Fruit fly (Drosophila melanogaster) whole organism, embryonic: Measurements from ENCODE around the gene nkt.

Source experiments
- B-H2 ChIP-seq: fragments of 200-800 bp; sonication (Bioruptor generic); optimal IDR thresholded peaks from 2 replicates; lab custom pipeline; 2018; ENCODE audit warnings: missing biosample characterization, mild to moderate bottlenecking, missing genetic modification characterization
- CG10462 ChIP-seq: fragments of 200-800 bp; sonication (Bioruptor generic); optimal IDR thresholded peaks from 2 replicates; lab custom pipeline; 2016; ENCODE audit warnings: missing biosample characterization, missing genetic modification characterization
- CG10959 ChIP-seq: fragments of 200-800 bp; sonication (Bioruptor generic); IDR thresholded peaks from 2 replicates; pipeline ENCODE4 v1.3.6; 2022; ENCODE audit warnings: missing biosample characterization, missing genetic modification characterization
- CG12219 ChIP-seq: fragments of 200-800 bp; sonication (Bioruptor generic); optimal IDR thresholded peaks from 3 replicates; lab custom pipeline; 2018; ENCODE audit warnings: missing biosample characterization, mild to moderate bottlenecking, missing genetic modification characterization
- CG13424 ChIP-seq: fragments of 200-800 bp; sonication (Bioruptor generic); optimal IDR thresholded peaks from 2 replicates; lab custom pipeline; 2019; ENCODE audit warnings: missing biosample characterization, mild to moderate bottlenecking, missing genetic modification characterization, moderate library complexity
- CG1603 ChIP-seq: fragments of 200-800 bp; sonication (Bioruptor generic); optimal IDR thresholded peaks from 2 replicates; lab custom pipeline; 2019; ENCODE audit warnings: missing biosample characterization, mild to moderate bottlenecking, missing genetic modification characterization, moderate library complexity
- CG17328 ChIP-seq: fragments of 200-800 bp; sonication (Bioruptor generic); IDR thresholded peaks from 2 replicates; pipeline ENCODE4 v1.3.6; 2022; ENCODE audit warnings: missing biosample characterization, missing genetic modification characterization
- CG18262 ChIP-seq: fragments of 200-800 bp; optimal IDR thresholded peaks from 3 replicates; lab custom pipeline; 2019; ENCODE audit warnings: missing biosample characterization, mild to moderate bottlenecking, missing genetic modification characterization, moderate library complexity
- CG18764 ChIP-seq: fragments of 200-800 bp; sonication (Bioruptor generic); optimal IDR thresholded peaks from 3 replicates; lab custom pipeline; 2016; ENCODE audit warnings: missing biosample characterization, missing genetic modification characterization
- CG31365 ChIP-seq: fragments of 200-800 bp; sonication (Bioruptor generic); optimal IDR thresholded peaks from 2 replicates; lab custom pipeline; 2018; ENCODE audit warnings: missing biosample characterization, mild to moderate bottlenecking, missing genetic modification characterization
- CG32532 ChIP-seq: fragments of 200-800 bp; sonication (Bioruptor generic); IDR thresholded peaks from 2 replicates; pipeline ENCODE4 v1.3.6; 2022; ENCODE audit warnings: missing biosample characterization, missing genetic modification characterization
- CG4404 ChIP-seq: fragments of 200-800 bp; sonication (Bioruptor generic); IDR thresholded peaks from 2 replicates; pipeline ENCODE4 v1.3.6; 2022; ENCODE audit warnings: missing biosample characterization, missing genetic modification characterization
- CG6654 ChIP-seq: fragments of 200-800 bp; sonication (Bioruptor generic); optimal IDR thresholded peaks from 2 replicates; lab custom pipeline; 2017; ENCODE audit warnings: missing biosample characterization, mild to moderate bottlenecking, missing genetic modification characterization
- CG7963 ChIP-seq: fragments of 200-800 bp; sonication (Bioruptor generic); IDR thresholded peaks from 3 replicates; pipeline ENCODE4 v1.3.6; 2022; ENCODE audit warnings: missing biosample characterization, missing genetic modification characterization; ENCODE audit not compliant: partially characterized antibody
- CG9215 ChIP-seq: fragments of 200-800 bp; sonication (Bioruptor generic); IDR thresholded peaks from 2 replicates; pipeline ENCODE4 v1.3.6; 2022; ENCODE audit warnings: missing biosample characterization, missing genetic modification characterization
- CG9727 ChIP-seq: fragments of 200-800 bp; sonication (Bioruptor generic); optimal IDR thresholded peaks from 3 replicates; lab custom pipeline; 2017; ENCODE audit warnings: missing biosample characterization, mild to moderate bottlenecking, missing genetic modification characterization
- CG9817 ChIP-seq: fragments of 200-800 bp; sonication (Bioruptor generic); optimal IDR thresholded peaks from 2 replicates; lab custom pipeline; 2018; ENCODE audit warnings: missing biosample characterization, mild to moderate bottlenecking, missing genetic modification characterization, moderate library complexity
- CG9876 ChIP-seq: fragments of 200-800 bp; sonication (Bioruptor generic); optimal IDR thresholded peaks from 2 replicates; lab custom pipeline; 2016; ENCODE audit warnings: missing biosample characterization, missing genetic modification characterization
- D ChIP-seq, 2 experiments: fragments of 200-800 bp in 1 of 2; fragments of >200 bp in 1 of 2; sonication (Bioruptor generic) in 1 of 2; optimal IDR thresholded peaks; 2 replicates in 1 of 2; 3 replicates in 1 of 2; lab custom pipeline; 2017; ENCODE audit warnings: mild to moderate bottlenecking in 1 of 2, missing biosample characterization in 1 of 2, missing genetic modification characterization in 1 of 2, missing genetic modification reagents in 1 of 2
- Eip74EF ChIP-seq, 2 experiments: fragments of 200-800 bp in 1 of 2; fragments of >200 bp in 1 of 2; sonication (Bioruptor generic) in 1 of 2; optimal IDR thresholded peaks; 2 replicates each; lab custom pipeline; 2017 to 2019; ENCODE audit warnings: missing biosample characterization in 2 of 2, missing genetic modification characterization in 2 of 2, mild to moderate bottlenecking in 1 of 2, moderate library complexity in 1 of 2
- Ets65A ChIP-seq: fragments of 200-800 bp; sonication (Bioruptor generic); peaks from one replicate; lab custom pipeline; 2016; ENCODE audit warnings: missing biosample characterization, missing genetic modification characterization
- Fer1 ChIP-seq: fragments of 200-800 bp; sonication (Bioruptor generic); optimal IDR thresholded peaks from 2 replicates; lab custom pipeline; 2017; ENCODE audit warnings: missing biosample characterization, mild to moderate bottlenecking, missing genetic modification characterization
- Hey ChIP-seq: fragments of 200-800 bp; sonication (Bioruptor generic); optimal IDR thresholded peaks from 3 replicates; lab custom pipeline; 2018; ENCODE audit warnings: missing biosample characterization, mild to moderate bottlenecking, missing genetic modification characterization
- Hmr ChIP-seq: fragments of 200-800 bp; sonication (Bioruptor generic); optimal IDR thresholded peaks from 3 replicates; lab custom pipeline; 2017; ENCODE audit warnings: mild to moderate bottlenecking, missing biosample characterization, missing genetic modification reagents, missing genetic modification characterization
- Lim3 ChIP-seq: fragments of 200-800 bp; sonication (Bioruptor generic); IDR thresholded peaks from 2 replicates; pipeline ENCODE4 v1.3.6; 2022; ENCODE audit warnings: missing biosample characterization, missing genetic modification characterization
- Med ChIP-seq: fragments of 200-800 bp; sonication (Bioruptor generic); peaks from one replicate; lab custom pipeline; 2016; ENCODE audit warnings: missing biosample characterization, missing genetic modification characterization, mild to moderate bottlenecking, inconsistent platforms, moderate library complexity
- NC2β ChIP-seq: fragments of 200-800 bp; sonication (Bioruptor generic); optimal IDR thresholded peaks from 2 replicates; lab custom pipeline; 2016; ENCODE audit warnings: missing biosample characterization, missing genetic modification characterization
- Poxn ChIP-seq: fragments of 200-800 bp; sonication (Bioruptor generic); IDR thresholded peaks from 2 replicates; pipeline ENCODE4 v1.3.6; 2022; ENCODE audit warnings: missing biosample characterization, missing genetic modification characterization
- Ravus ChIP-seq: fragments of 200-800 bp; sonication (Bioruptor generic); IDR thresholded peaks from 2 replicates; pipeline ENCODE4 v1.3.6; 2022; ENCODE audit warnings: missing biosample characterization, missing genetic modification characterization
- Rfx ChIP-seq: fragments of 200-800 bp; sonication (Bioruptor generic); IDR thresholded peaks from 2 replicates; pipeline ENCODE4 v1.3.6; 2022; ENCODE audit warnings: missing biosample characterization, missing genetic modification characterization
- Sox102F ChIP-seq: fragments of 200-800 bp; sonication (Bioruptor generic); optimal IDR thresholded peaks from 2 replicates; lab custom pipeline; 2018; ENCODE audit warnings: missing biosample characterization, mild to moderate bottlenecking, missing genetic modification characterization, moderate library complexity
- Spps ChIP-seq: fragments of 200-800 bp; sonication (Bioruptor generic); optimal IDR thresholded peaks from 2 replicates; lab custom pipeline; 2018; ENCODE audit warnings: missing biosample characterization, mild to moderate bottlenecking, missing genetic modification characterization
- ap ChIP-seq: fragments of 200-800 bp; sonication (Bioruptor generic); IDR thresholded peaks from 2 replicates; pipeline ENCODE4 v1.3.6; 2022; ENCODE audit warnings: missing biosample characterization, missing genetic modification characterization
- ara ChIP-seq: fragments of 200-800 bp; sonication (Bioruptor generic); IDR thresholded peaks from 2 replicates; pipeline ENCODE4 v1.3.6; 2022; ENCODE audit warnings: missing biosample characterization, missing genetic modification characterization
- btn ChIP-seq: fragments of 200-800 bp; sonication (Bioruptor generic); optimal IDR thresholded peaks from 2 replicates; lab custom pipeline; 2016; ENCODE audit warnings: missing biosample characterization, missing genetic modification characterization
- cg ChIP-seq: fragments of 200-800 bp; sonication (Bioruptor generic); optimal IDR thresholded peaks from 3 replicates; lab custom pipeline; 2019; ENCODE audit warnings: missing biosample characterization, mild to moderate bottlenecking, missing genetic modification characterization, moderate library complexity
- dmrt11E ChIP-seq: fragments of 200-800 bp; sonication (Bioruptor generic); optimal IDR thresholded peaks from 3 replicates; lab custom pipeline; 2018; ENCODE audit warnings: missing biosample characterization, mild to moderate bottlenecking, missing genetic modification characterization, moderate library complexity
- gcm2 ChIP-seq: fragments of 200-800 bp; sonication (Bioruptor generic); optimal IDR thresholded peaks from 2 replicates; lab custom pipeline; 2016; ENCODE audit warnings: missing biosample characterization, missing genetic modification characterization
- ind ChIP-seq: fragments of 200-800 bp; sonication (Bioruptor generic); optimal IDR thresholded peaks from 3 replicates; lab custom pipeline; 2016; ENCODE audit warnings: missing biosample characterization, missing genetic modification characterization
- klu ChIP-seq: fragments of 200-800 bp; sonication (Bioruptor generic); IDR thresholded peaks from 2 replicates; pipeline ENCODE4 v1.3.6; 2022; ENCODE audit warnings: missing biosample characterization, missing genetic modification characterization
- lola ChIP-seq, 3 experiments: fragments of >200 bp in 2 of 3; fragments of 200-800 bp in 1 of 3; sonication (Bioruptor generic) in 1 of 3; optimal IDR thresholded peaks; 2 replicates each; lab custom pipeline; 2017 to 2019; ENCODE audit warnings: missing biosample characterization in 3 of 3, missing genetic modification characterization in 3 of 3, mild to moderate bottlenecking in 1 of 3, moderate library complexity in 1 of 3
- nmo ChIP-seq: fragments of 200-800 bp; sonication (Bioruptor generic); optimal IDR thresholded peaks from 2 replicates; lab custom pipeline; 2018; ENCODE audit warnings: missing biosample characterization, mild to moderate bottlenecking, missing genetic modification characterization, moderate library complexity
- p53 ChIP-seq: fragments of 200-800 bp; sonication (Bioruptor generic); optimal IDR thresholded peaks from 2 replicates; lab custom pipeline; 2016; ENCODE audit warnings: missing biosample characterization, missing genetic modification characterization
- pfk ChIP-seq: fragments of 200-800 bp; sonication (Bioruptor generic); optimal IDR thresholded peaks from 2 replicates; lab custom pipeline; 2018; ENCODE audit warnings: missing biosample characterization, mild to moderate bottlenecking, missing genetic modification characterization, moderate library complexity
- tgo ChIP-seq: fragments of 200-800 bp; sonication (Bioruptor generic); IDR thresholded peaks from 3 replicates; pipeline ENCODE4 v1.3.6; 2022; ENCODE audit warnings: missing biosample characterization, missing genetic modification characterization
- tll ChIP-seq, 2 experiments: fragments of 200-800 bp in 1 of 2; fragments of >200 bp in 1 of 2; sonication (Bioruptor generic) in 1 of 2; optimal IDR thresholded peaks; 2 replicates each; lab custom pipeline; 2017 to 2019; ENCODE audit warnings: missing biosample characterization in 2 of 2, missing genetic modification characterization in 2 of 2, mild to moderate bottlenecking in 1 of 2, moderate library complexity in 1 of 2
- toy ChIP-seq: fragments of 200-800 bp; sonication (Bioruptor generic); IDR thresholded peaks from 2 replicates; pipeline ENCODE4 v1.3.6; 2022; ENCODE audit warnings: missing biosample characterization, missing genetic modification characterization
- zen2 ChIP-seq: fragments of 200-800 bp; sonication (Bioruptor generic); IDR thresholded peaks from 3 replicates; pipeline ENCODE4 v1.3.6; 2022; ENCODE audit warnings: missing biosample characterization, missing genetic modification characterization; ENCODE audit not compliant: partially characterized antibody
- zf30C ChIP-seq: fragments of 200-800 bp; sonication (Bioruptor generic); optimal IDR thresholded peaks from 3 replicates; lab custom pipeline; 2018; ENCODE audit warnings: missing biosample characterization, mild to moderate bottlenecking, missing genetic modification characterization
- zfh1 ChIP-seq: fragments of 200-800 bp; sonication (Bioruptor generic); IDR thresholded peaks from 3 replicates; pipeline ENCODE4 v1.3.6; 2022; ENCODE audit warnings: missing biosample characterization, missing genetic modification characterization

nkt gene

DNA sequence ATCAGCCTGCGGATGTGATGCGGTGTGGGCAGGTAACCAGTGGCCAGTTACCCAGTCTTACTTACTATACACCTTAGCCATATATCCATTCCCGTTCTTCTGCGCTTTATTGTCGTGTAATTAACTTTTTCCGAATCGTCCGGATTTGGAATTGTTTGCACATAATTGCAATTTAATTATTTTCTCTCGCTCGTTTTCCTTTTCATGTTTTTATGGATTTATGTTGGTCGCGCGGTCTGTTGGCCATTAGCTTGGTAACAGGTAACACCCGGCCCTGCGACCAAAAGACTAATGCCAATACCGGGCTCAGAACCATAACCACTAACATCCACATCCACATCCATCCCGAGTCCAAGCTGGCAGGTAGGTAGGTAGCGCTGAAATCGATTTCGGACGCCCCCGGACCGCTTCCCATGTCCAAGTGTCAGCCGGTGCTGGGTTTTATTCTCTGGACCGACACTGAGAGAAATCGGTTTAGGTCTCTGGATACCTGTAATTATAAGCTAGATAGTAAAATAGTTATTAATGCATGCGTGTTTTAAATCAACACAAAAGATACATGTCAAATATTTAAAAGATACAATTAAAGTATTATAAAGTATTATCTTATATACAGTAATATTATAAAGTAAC, 36.1 kb downstream of the nkt start:
- no peak for TF ChIP-seq p53 (GFP tag; lab: Kevin White, UChicago)
- TF ChIP-seq NC2β (GFP tag; lab: Kevin White, UChicago): no peak
- no peak for TF ChIP-seq CG9817 (tag; lab: Kevin White, UChicago)
- TF ChIP-seq Med (GFP tag; lab: Kevin White, UChicago): peak; percentile 55
- no peak for TF ChIP-seq pfk (GFP tag; lab: Kevin White, UChicago)
- TF ChIP-seq CG31365 (tag; lab: Kevin White, UChicago): no peak
- TF ChIP-seq toy (GFP tag; lab: Robert Waterston, UW): no peak
- no peak for TF ChIP-seq Lim3 (GFP tag; lab: Robert Waterston, UW)
- TF ChIP-seq lola (GFP tag; optimal IDR thresholded peaks at IDR 0.05; lab: Kevin White, UChicago): peak in 1 of 3 experiments; percentile 16
- no peak for TF ChIP-seq klu
- peak; percentile 73 for TF ChIP-seq zf30C (GFP tag; lab: Kevin White, UChicago)
- TF ChIP-seq Poxn: no peak
- TF ChIP-seq CG7963 (GFP tag; lab: Robert Waterston, UW): 0 out of 3 replicates have a peak, but pooled peaks have one; percentile 26
- TF ChIP-seq Hmr (GFP tag; lab: Kevin White, UChicago): no peak
- peak; percentile 9 for TF ChIP-seq D (optimal IDR thresholded peaks at IDR 0.05; lab: Kevin White, UChicago)
- TF ChIP-seq D (GFP tag; optimal IDR thresholded peaks at IDR 0.05; lab: Kevin White, UChicago): no peak
- no peak for TF ChIP-seq tgo (GFP tag; lab: Robert Waterston, UW)
- TF ChIP-seq CG18764: no peak
- no peak for TF ChIP-seq Hey (tag; lab: Kevin White, UChicago)
- TF ChIP-seq ind (GFP tag; lab: Kevin White, UChicago): no peak
- no peak for TF ChIP-seq btn
- no peak for TF ChIP-seq CG10462
- TF ChIP-seq zfh1 (GFP tag; lab: Robert Waterston, UW): no peak
- no peak for TF ChIP-seq CG9727 (GFP tag; lab: Kevin White, UChicago)
- no peak for TF ChIP-seq CG10959 (GFP tag; lab: Robert Waterston, UW)
- TF ChIP-seq CG9876 (GFP tag; lab: Kevin White, UChicago): no peak
- TF ChIP-seq B-H2: no peak
- no peak for TF ChIP-seq CG32532 (GFP tag; lab: Robert Waterston, UW)
- TF ChIP-seq Ravus (GFP tag; lab: Robert Waterston, UW): no peak
- TF ChIP-seq Eip74EF (GFP tag; optimal IDR thresholded peaks at IDR 0.05; lab: Kevin White, UChicago): no peak
- TF ChIP-seq CG12219: no peak
- TF ChIP-seq Spps (tag; lab: Kevin White, UChicago): no peak
- TF ChIP-seq CG6654 (GFP tag; lab: Kevin White, UChicago): no peak
- peak in 1 of 2 experiments; percentile 99 for TF ChIP-seq tll (GFP tag; optimal IDR thresholded peaks at IDR 0.05; lab: Kevin White, UChicago)
- TF ChIP-seq Fer1 (GFP tag; lab: Kevin White, UChicago): no peak
- no peak for TF ChIP-seq Ets65A (GFP tag; lab: Kevin White, UChicago)
- no peak for TF ChIP-seq ap (GFP tag; lab: Robert Waterston, UW)
- TF ChIP-seq Sox102F: no peak
- no peak for TF ChIP-seq zen2 (GFP tag; lab: Robert Waterston, UW)
- peak; percentile 26 for TF ChIP-seq dmrt11E
- TF ChIP-seq Rfx: no peak
- no peak for TF ChIP-seq CG9215 (GFP tag; lab: Robert Waterston, UW)
- no peak for TF ChIP-seq ara
- TF ChIP-seq gcm2 (GFP tag; lab: Kevin White, UChicago): no peak
- no peak for TF ChIP-seq CG4404 (GFP tag; lab: Robert Waterston, UW)
- TF ChIP-seq CG17328: no peak
- no peak for TF ChIP-seq CG13424 (tag; lab: Kevin White, UChicago)
- TF ChIP-seq CG18262: peak; percentile 35
- TF ChIP-seq cg (GFP tag; lab: Kevin White, UChicago): no peak
- TF ChIP-seq CG1603 (tag; lab: Kevin White, UChicago): no peak
- peak; percentile 13 for TF ChIP-seq nmo (GFP tag; lab: Kevin White, UChicago)
